Worm (Caenorhabditis elegans) whole organism, L4 larva: ENCODE measurements around the gene mnk-1.

Source experiments
- dve-1 ChIP-seq: sonication (generic microtip); optimal IDR thresholded peaks from 2 replicates; lab custom pipeline; 2017; ENCODE audit warnings: antibody characterized with exemption, mild to moderate bottlenecking, missing genetic modification characterization, missing compliant biosample characterization; ENCODE audit not compliant: insufficient read depth
- fos-1 ChIP-seq: fragments of 150-350 bp; optimal IDR thresholded peaks from 2 replicates; lab custom pipeline; 2014; ENCODE audit warnings: missing biosample characterization, missing genetic modification characterization
- mdl-1 ChIP-seq, 2 experiments: fragments of 150-350 bp in 1 of 2; sonication (generic microtip) in 1 of 2; optimal IDR thresholded peaks; 2 replicates each; lab custom pipeline; 2014 to 2017; ENCODE audit warnings: missing biosample characterization in 2 of 2, missing genetic modification characterization in 2 of 2
- nhr-11 ChIP-seq: fragments of 150-350 bp; optimal IDR thresholded peaks from 2 replicates; lab custom pipeline; 2014; ENCODE audit warnings: missing biosample characterization, missing genetic modification characterization
- nhr-6 ChIP-seq: fragments of 150-350 bp; optimal IDR thresholded peaks from 2 replicates; lab custom pipeline; 2014; ENCODE audit warnings: missing biosample characterization, missing genetic modification characterization
- nhr-76 ChIP-seq: fragments of 150-350 bp; optimal IDR thresholded peaks from 2 replicates; lab custom pipeline; 2014; ENCODE audit warnings: missing biosample characterization, missing genetic modification characterization
- pha-4 ChIP-seq, 2 experiments: fragments of 150-350 bp in 1 of 2; fragments of 200-800 bp in 1 of 2; sonication (Bioruptor generic) in 1 of 2; IDR thresholded peaks in 1 of 2; optimal IDR thresholded peaks in 1 of 2; 2 replicates each; pipeline versions ENCODE4 v1.3.6 to Lab custom; 2014 to 2022; ENCODE audit warnings: missing genetic modification characterization in 2 of 2, missing genetic modification reagents in 2 of 2, missing biosample characterization in 1 of 2, missing compliant biosample characterization in 1 of 2

ce11 chrII:10564578-10564977, 9.7 kb upstream of the mnk-1 start, which contains the start of the genes C06A1.6 and C06A1.7:
- no peak for TF ChIP-seq nhr-76 (tag; lab: Kevin White, UChicago)
- TF ChIP-seq dve-1: no peak
- TF ChIP-seq fos-1 (tag; lab: Kevin White, UChicago): no peak
- no peak for TF ChIP-seq nhr-6
- TF ChIP-seq pha-4 (GFP tag; IDR thresholded peaks at IDR 0.05; lab: Robert Waterston, UW): no peak
- TF ChIP-seq pha-4 (tag; optimal IDR thresholded peaks at IDR 0.05; lab: Kevin White, UChicago): no peak
- TF ChIP-seq mdl-1 (tag; optimal IDR thresholded peaks at IDR 0.05; lab: Kevin White, UChicago): no peak
- no peak for TF ChIP-seq nhr-11
